Fruit fly (Drosophila melanogaster): ENCODE data around the gene Bub1.

The Bub1 gene

DNA sequence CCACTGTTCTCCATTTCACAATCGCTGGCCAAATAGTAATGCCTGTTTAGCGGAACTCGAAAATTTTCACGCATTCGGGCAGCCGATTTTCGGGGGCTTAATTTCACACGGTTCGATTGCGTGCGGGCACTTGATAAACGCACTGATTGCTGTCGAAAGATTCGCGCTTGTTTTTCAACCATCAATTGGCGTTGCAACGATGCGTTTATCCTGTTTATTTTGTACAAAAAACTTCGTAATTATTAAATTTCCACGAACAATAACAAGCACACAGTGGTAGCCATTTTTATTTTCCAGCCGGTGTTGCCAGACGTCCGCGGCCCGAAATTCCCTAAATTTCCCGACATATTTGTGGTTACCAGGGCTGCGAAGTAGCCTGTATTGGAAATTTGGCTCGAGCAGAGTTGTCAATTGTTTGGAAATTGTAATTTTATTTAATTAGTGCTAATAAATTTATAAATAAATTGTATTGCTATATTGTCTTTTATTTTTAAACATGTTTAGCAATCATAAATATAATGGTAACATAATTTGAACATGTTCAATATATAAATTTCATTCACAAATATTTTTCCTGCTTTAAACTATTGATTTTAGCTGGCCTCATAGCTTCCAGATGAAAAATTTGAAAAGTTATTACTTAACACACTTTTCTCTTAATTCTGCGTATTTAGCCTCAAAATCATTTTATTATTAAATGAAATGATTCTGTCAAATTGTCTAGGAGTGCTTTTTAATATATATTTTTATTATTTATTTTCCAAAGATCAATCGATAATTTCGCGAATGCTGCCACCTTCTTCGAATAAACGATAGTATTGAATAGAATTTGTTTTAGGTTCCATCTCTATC, 48.0 kb downstream of the Bub1 start, which contains the start of the genes Ncoa6 and cype:
TSS of gene Ncoa6 (minus strand) at position 270 of the 852 bp plus-strand sequence.
TSS of gene cype (plus strand) at position 814 of the 852 bp plus-strand sequence.
- TF ChIP-seq CG9705 (GFP tag; optimal IDR thresholded peaks at IDR 0.05) = peak; percentile 29
- no peak for TF ChIP-seq Myc (optimal IDR thresholded peaks at IDR 0.05)
- no peak for TF ChIP-seq dl (GFP tag; optimal IDR thresholded peaks at IDR 0.05; ENCODE audit: insufficient read depth in 1 of 2, partially characterized antibody in 2 of 2)
- TF ChIP-seq Sp1 (GFP tag; optimal IDR thresholded peaks at IDR 0.05) = peak; percentile 55
- no peak for TF ChIP-seq tai (GFP tag; optimal IDR thresholded peaks at IDR 0.05)
- no peak for TF ChIP-seq dsf (GFP tag; optimal IDR thresholded peaks at IDR 0.05; ENCODE audit: borderline replicate concordance)
- peak; percentile 60 for TF ChIP-seq sv (GFP tag; optimal IDR thresholded peaks at IDR 0.05)
- peak; percentile 15 for TF ChIP-seq h (GFP tag; optimal IDR thresholded peaks at IDR 0.05)
- peak; percentile 73 for TF ChIP-seq HLH106 (tag; optimal IDR thresholded peaks at IDR 0.05)
- TF ChIP-seq GATAd (GFP tag; optimal IDR thresholded peaks at IDR 0.05) = no peak
- TF ChIP-seq jim (GFP tag; optimal IDR thresholded peaks at IDR 0.05) = no peak
- TF ChIP-seq Hr78 (GFP tag; optimal IDR thresholded peaks at IDR 0.05) = no peak
- no peak for TF ChIP-seq Dfd (GFP tag; optimal IDR thresholded peaks at IDR 0.05)
- peak; percentile 6 for TF ChIP-seq woc (GFP tag; optimal IDR thresholded peaks at IDR 0.05)
- TF ChIP-seq brk (GFP tag; optimal IDR thresholded peaks at IDR 0.05) = peak; percentile 71
- TF ChIP-seq dmrt93B (GFP tag; optimal IDR thresholded peaks at IDR 0.05) = peak; percentile 12
- peak; percentile 19 for TF ChIP-seq OdsH (GFP tag; optimal IDR thresholded peaks at IDR 0.05)
- peak; percentile 8 for TF ChIP-seq Hnf4 (GFP tag; optimal IDR thresholded peaks at IDR 0.05)
- TF ChIP-seq foxo (GFP tag; optimal IDR thresholded peaks at IDR 0.05) = peak in 1 of 2 experiments; percentile 56
- TF ChIP-seq sage (GFP tag; optimal IDR thresholded peaks at IDR 0.05) = no peak
- no peak for TF ChIP-seq N (GFP tag; optimal IDR thresholded peaks at IDR 0.05)
- TF ChIP-seq Hr83 (GFP tag; optimal IDR thresholded peaks at IDR 0.05; ENCODE audit: poor library complexity, severe bottlenecking) = peak; percentile 72
- peak; percentile 7 for TF ChIP-seq psq (GFP tag; optimal IDR thresholded peaks at IDR 0.05)
- no peak for TF ChIP-seq CrebA (GFP tag; optimal IDR thresholded peaks at IDR 0.05; ENCODE audit: borderline replicate concordance)
- no peak for TF ChIP-seq Rel (GFP tag; optimal IDR thresholded peaks at IDR 0.05)
- TF ChIP-seq Rel (tag; optimal IDR thresholded peaks at IDR 0.05) = peak; percentile 64
- peak; percentile 24 for TF ChIP-seq ey (GFP tag; optimal IDR thresholded peaks at IDR 0.05)
- peak; percentile 25 for TF ChIP-seq rgr (GFP tag; optimal IDR thresholded peaks at IDR 0.05)
- peak; percentile 15 for TF ChIP-seq Jra (GFP tag; optimal IDR thresholded peaks at IDR 0.05)
- TF ChIP-seq br (GFP tag; optimal IDR thresholded peaks at IDR 0.05) = no peak
- no peak for TF ChIP-seq Vsx2 (GFP tag; optimal IDR thresholded peaks at IDR 0.05; ENCODE audit: partially characterized antibody)
- TF ChIP-seq Abd-B (GFP tag; optimal IDR thresholded peaks at IDR 0.05) = no peak
- no peak for TF ChIP-seq pan (optimal IDR thresholded peaks at IDR 0.05)
- TF ChIP-seq lola (GFP tag; optimal IDR thresholded peaks at IDR 0.05) = no peak

DNA sequence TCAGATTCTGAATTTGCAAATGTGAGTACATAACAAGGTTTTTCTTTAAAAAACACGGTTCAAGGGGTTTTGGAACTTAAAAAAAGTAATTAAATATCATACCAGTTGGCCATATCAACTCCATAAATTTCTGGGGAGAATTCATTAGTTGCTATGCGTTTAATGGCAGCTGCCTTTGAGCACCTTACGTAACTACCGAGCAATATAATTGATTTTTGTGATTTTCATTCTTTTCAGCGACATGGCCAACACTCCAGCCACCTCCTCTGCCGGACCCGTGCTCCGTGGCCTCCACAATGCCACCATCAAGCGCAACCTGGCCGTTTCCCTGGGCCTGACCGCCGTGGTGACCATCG, 48.6 kb downstream of the Bub1 start:
- TF ChIP-seq Vsx2 (GFP tag; optimal IDR thresholded peaks at IDR 0.05; ENCODE audit: partially characterized antibody) (no peak), Dfd (GFP tag; optimal IDR thresholded peaks at IDR 0.05) (no peak), sage (GFP tag; optimal IDR thresholded peaks at IDR 0.05) (no peak), Jra (GFP tag; optimal IDR thresholded peaks at IDR 0.05) (no peak), Hr83 (GFP tag; optimal IDR thresholded peaks at IDR 0.05; ENCODE audit: poor library complexity, severe bottlenecking) (no peak), dsf (GFP tag; optimal IDR thresholded peaks at IDR 0.05; ENCODE audit: borderline replicate concordance) (no peak), HLH106 (tag; optimal IDR thresholded peaks at IDR 0.05) (no peak), usp (GFP tag; optimal IDR thresholded peaks at IDR 0.05) (no peak), foxo (GFP tag; optimal IDR thresholded peaks at IDR 0.05) (no peak), Sp1 (GFP tag; optimal IDR thresholded peaks at IDR 0.05) (no peak), Dif (GFP tag; optimal IDR thresholded peaks at IDR 0.05; ENCODE audit: partially characterized antibody) (no peak), N (GFP tag; optimal IDR thresholded peaks at IDR 0.05) (no peak), lola (GFP tag; optimal IDR thresholded peaks at IDR 0.05) (no peak), Hr78 (GFP tag; optimal IDR thresholded peaks at IDR 0.05) (no peak)
